Fruit fly (Drosophila melanogaster): ENCODE data around the gene Cpr72Ec.
A peak's percentile ranks its signal among the peaks of the same experiment; 100 is the strongest.

Cpr72Ec gene

dm6 chr3L:16411566-16411965 is 44.4 kb upstream of the Cpr72Ec start, which contains the start of gene fax (continued):
- peak; percentile 2 for TF ChIP-seq NfI (GFP tag; optimal IDR thresholded peaks at IDR 0.05)
- peak; percentile 29 for TF ChIP-seq grau (tag; optimal IDR thresholded peaks at IDR 0.05)
- no peak for TF ChIP-seq ssp (GFP tag; IDR thresholded peaks at IDR 0.05)
- peak; percentile 74; the same call in 2 of the 3 replicates for TF ChIP-seq ci (GFP tag; IDR thresholded peaks at IDR 0.05)
- peak; percentile 31 for TF ChIP-seq CG10543 (GFP tag; optimal IDR thresholded peaks at IDR 0.05)
- no peak for TF ChIP-seq pb (GFP tag; optimal IDR thresholded peaks at IDR 0.05)
- TF ChIP-seq CG4360 (GFP tag; IDR thresholded peaks at IDR 0.05): peak; percentile 16; the same call in 1 of the 2 replicates
- peak in 1 of 2 experiments; percentile 5 for TF ChIP-seq chif (GFP tag; optimal IDR thresholded peaks at IDR 0.05)
- no peak for TF ChIP-seq Vsx1 (GFP tag; optimal IDR thresholded peaks at IDR 0.05)
- TF ChIP-seq kay (GFP tag; optimal IDR thresholded peaks at IDR 0.05): no peak
- peak; percentile 12 for TF ChIP-seq pfk (GFP tag; optimal IDR thresholded peaks at IDR 0.05)
- peak; percentile 70 for TF ChIP-seq Kr (GFP tag; optimal IDR thresholded peaks at IDR 0.05)
- no peak for TF ChIP-seq CG4328 (GFP tag; optimal IDR thresholded peaks at IDR 0.05)
- peak; percentile 30 for TF ChIP-seq CG15601 (tag; optimal IDR thresholded peaks at IDR 0.05)
- peak; percentile 61; the same call in 1 of the 2 replicates for TF ChIP-seq vvl (GFP tag; IDR thresholded peaks at IDR 0.05)
- no peak for TF ChIP-seq CG31224 (GFP tag; IDR thresholded peaks at IDR 0.05)
- TF ChIP-seq repo (GFP tag; optimal IDR thresholded peaks at IDR 0.05): no peak
- TF ChIP-seq sens (GFP tag): peak; percentile 91
- TF ChIP-seq cwo (GFP tag; optimal IDR thresholded peaks at IDR 0.05): no peak
- TF ChIP-seq CG17829 (tag; optimal IDR thresholded peaks at IDR 0.05): peak; percentile 81
- peak; percentile 9 for TF ChIP-seq chn (GFP tag; optimal IDR thresholded peaks at IDR 0.05)
- no peak for TF ChIP-seq CG11398 (GFP tag; optimal IDR thresholded peaks at IDR 0.05)
- TF ChIP-seq crp (GFP tag; optimal IDR thresholded peaks at IDR 0.05): no peak
- peak; percentile 71 for TF ChIP-seq CG15514 (GFP tag; optimal IDR thresholded peaks at IDR 0.05)
- peak; percentile 33 for TF ChIP-seq Blimp-1 (GFP tag; optimal IDR thresholded peaks at IDR 0.05)
- no peak for TF ChIP-seq NFAT (GFP tag; IDR thresholded peaks at IDR 0.05)
- peak; percentile 86 for TF ChIP-seq CG6175 (GFP tag; IDR thresholded peaks at IDR 0.05)
- TF ChIP-seq gce (GFP tag; IDR thresholded peaks at IDR 0.05): no peak
- TF ChIP-seq Hmr (GFP tag; optimal IDR thresholded peaks at IDR 0.05): peak; percentile 57
- peak; percentile 56; the same call in 1 of the 2 replicates for TF ChIP-seq Bgb (GFP tag; IDR thresholded peaks at IDR 0.05; ENCODE audit: partially characterized antibody)
- TF ChIP-seq CG18619 (GFP tag; optimal IDR thresholded peaks at IDR 0.05): peak; percentile 2
- no peak for TF ChIP-seq H15 (GFP tag; IDR thresholded peaks at IDR 0.05)
- no peak for TF ChIP-seq Mad (GFP tag; optimal IDR thresholded peaks at IDR 0.05)
- TF ChIP-seq zen (tag; optimal IDR thresholded peaks at IDR 0.05): peak; percentile 36
- peak; percentile 40 for TF ChIP-seq lbe (GFP tag; optimal IDR thresholded peaks at IDR 0.05)
- peak; percentile 13 for TF ChIP-seq Dad (GFP tag; optimal IDR thresholded peaks at IDR 0.05)
- TF ChIP-seq CG2889 (GFP tag; IDR thresholded peaks at IDR 0.05): no peak
- TF ChIP-seq Jarid2 (GFP tag; optimal IDR thresholded peaks at IDR 0.05): no peak
- peak; percentile 66; the same call in 1 of the 2 replicates for TF ChIP-seq CG16779 (GFP tag; IDR thresholded peaks at IDR 0.05)
- TF ChIP-seq CG1603 (tag; optimal IDR thresholded peaks at IDR 0.05): peak; percentile 66
- TF ChIP-seq HLH4C (GFP tag; IDR thresholded peaks at IDR 0.05; ENCODE audit: partially characterized antibody): peak; percentile 14; the same call in 1 of the 3 replicates
- no peak for TF ChIP-seq CG12942 (GFP tag; optimal IDR thresholded peaks at IDR 0.05)
- TF ChIP-seq da (GFP tag; optimal IDR thresholded peaks at IDR 0.05): no peak
- TF ChIP-seq Hmx (GFP tag; optimal IDR thresholded peaks at IDR 0.05): no peak
- peak; percentile 83 to 84 for TF ChIP-seq Trl (optimal IDR thresholded peaks at IDR 0.05)
- TF ChIP-seq Trl (GFP tag; optimal IDR thresholded peaks at IDR 0.05): peak; percentile 17
- peak; percentile 32; the same call in 1 of the 2 replicates for TF ChIP-seq peb (GFP tag; IDR thresholded peaks at IDR 0.05)
- 0 out of 2 replicates have a peak, but pooled peaks have one; percentile 7 for TF ChIP-seq HLH3B (GFP tag; IDR thresholded peaks at IDR 0.05)
- peak; percentile 10 for TF ChIP-seq Elba2 (GFP tag; optimal IDR thresholded peaks at IDR 0.05)
- peak; percentile 16 for TF ChIP-seq unpg (GFP tag; optimal IDR thresholded peaks at IDR 0.05)
- TF ChIP-seq Hr3 (GFP tag; optimal IDR thresholded peaks at IDR 0.05): no peak
